Worm (Caenorhabditis elegans): ENCODE data around the gene dylt-3.

The dylt-3 gene

DNA sequence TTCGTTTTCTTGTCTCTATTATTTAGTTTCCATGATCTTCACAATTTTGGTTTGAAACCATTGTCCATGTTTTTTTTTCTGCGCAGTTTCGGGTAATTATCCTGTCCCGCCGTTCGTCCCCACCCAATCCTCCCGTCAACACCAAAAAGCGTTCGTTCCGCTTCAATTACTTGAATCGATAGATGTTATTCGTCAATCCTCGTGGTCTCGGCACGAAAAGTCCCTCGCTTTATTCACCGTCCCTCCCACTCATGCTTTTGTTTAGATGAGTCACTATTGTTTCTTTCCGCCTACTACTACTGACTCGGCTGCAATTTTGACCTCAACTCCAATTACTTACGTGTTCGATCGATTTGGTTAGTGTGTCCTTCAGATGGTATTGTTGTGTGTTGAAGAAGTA is 41.9 kb downstream of the dylt-3 start:
- TF ChIP-seq aptf-3 (GFP tag; IDR thresholded peaks at IDR 0.05) (peak; percentile 33; the same call in 1 of the 2 replicates), chd-7 (tag; optimal IDR thresholded peaks at IDR 0.05) (no peak)

- no peak for TF ChIP-seq lin-26 (GFP tag; IDR thresholded peaks at IDR 0.05)
- TF ChIP-seq aptf-3 (GFP tag; IDR thresholded peaks at IDR 0.05) = no peak
- TF ChIP-seq lin-40 (tag; optimal IDR thresholded peaks at IDR 0.05) = no peak
- no peak for TF ChIP-seq Y53G8AR.9 (GFP tag; conservative IDR thresholded peaks at IDR 0.05)
- TF ChIP-seq ZK185.1 (tag; optimal IDR thresholded peaks at IDR 0.05; ENCODE audit: poor library complexity, severe bottlenecking) = no peak
- TF ChIP-seq F37B4.10 (GFP tag; IDR thresholded peaks at IDR 0.05) = no peak
- TF ChIP-seq snpc-4 (GFP tag; optimal IDR thresholded peaks at IDR 0.05) = no peak
- TF ChIP-seq snpc-4 (tag; optimal IDR thresholded peaks at IDR 0.05) = no peak
Observed at ce11 chrII:8223945-8224344, 42.4 kb downstream of the dylt-3 start.

ce11 chrII:8224623-8225022 is 43.1 kb downstream of the dylt-3 start:
- TF ChIP-seq madf-10 (tag; optimal IDR thresholded peaks at IDR 0.05) = no peak
- TF ChIP-seq hmg-1.2 (GFP tag; IDR thresholded peaks at IDR 0.05) = 0 out of 2 replicates have a peak, but pooled peaks have one; percentile 8

DNA sequence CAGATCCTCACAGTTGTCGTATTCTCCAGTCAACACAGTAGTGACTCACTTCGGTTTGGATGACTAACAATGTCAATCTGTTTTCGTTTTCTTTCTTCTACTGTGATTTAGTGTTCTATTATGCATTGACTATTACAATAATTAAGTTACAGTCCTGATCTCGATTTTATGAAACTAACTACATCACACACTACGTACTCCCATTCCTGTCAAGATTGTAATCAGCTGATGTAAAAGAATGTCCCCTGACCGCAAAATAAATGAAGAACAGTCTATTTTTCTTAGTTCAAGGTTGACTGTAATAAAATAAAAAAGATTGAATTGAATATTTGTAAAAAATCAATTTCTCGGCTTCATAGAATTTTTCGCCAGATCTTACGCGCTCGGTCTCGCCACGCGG is 43.8 kb downstream of the dylt-3 start:
- TF ChIP-seq B0019.2 (GFP tag; conservative IDR thresholded peaks at IDR 0.05) = no peak
- TF ChIP-seq cebp-1 (GFP tag; IDR thresholded peaks at IDR 0.05) = no peak
- TF ChIP-seq cebp-1 (tag; optimal IDR thresholded peaks at IDR 0.05) = peak; percentile 54

DNA sequence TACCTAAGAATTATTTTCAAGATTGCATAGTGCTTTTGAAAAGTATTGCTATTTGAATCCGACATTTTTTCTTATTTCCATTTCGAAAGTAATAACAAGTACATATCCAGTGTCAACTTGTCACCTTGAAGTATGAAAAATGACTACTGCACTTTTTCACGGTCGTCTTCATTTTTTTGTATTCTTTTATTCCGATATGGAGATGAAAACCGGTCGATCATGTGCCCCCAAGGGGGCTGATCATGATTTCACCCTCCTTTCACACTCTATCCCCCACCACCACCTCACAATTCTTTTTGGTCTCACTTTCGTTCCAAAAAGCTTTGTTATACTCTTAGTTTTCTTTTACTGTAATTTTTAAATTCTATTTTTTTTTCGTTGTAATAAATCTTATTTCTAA is 44.4 kb downstream of the dylt-3 start:
- TF ChIP-seq T26A5.8 (tag; optimal IDR thresholded peaks at IDR 0.05) (no peak), Y67H2A.10 (GFP tag; conservative IDR thresholded peaks at IDR 0.05) (no peak), T07F8.4 (tag; optimal IDR thresholded peaks at IDR 0.05) (no peak), D2030.7 (GFP tag; IDR thresholded peaks at IDR 0.05) (no peak), aptf-3 (GFP tag; IDR thresholded peaks at IDR 0.05) (no peak), let-526 (GFP tag; IDR thresholded peaks at IDR 0.05) (no peak), ztf-18 (tag; optimal IDR thresholded peaks at IDR 0.05) (no peak), aptf-2 (GFP tag; conservative IDR thresholded peaks at IDR 0.05) (no peak), dpff-1 (tag; optimal IDR thresholded peaks at IDR 0.05) (no peak), madf-10 (tag; optimal IDR thresholded peaks at IDR 0.05) (no peak), unc-130 (GFP tag; optimal IDR thresholded peaks at IDR 0.05) (no peak)

- TF ChIP-seq mcd-1 (GFP tag; IDR thresholded peaks at IDR 0.05) = no peak
- TF ChIP-seq repo-1 (tag; optimal IDR thresholded peaks at IDR 0.05) = no peak
- TF ChIP-seq unc-62 (GFP tag; optimal IDR thresholded peaks at IDR 0.05) = no peak
- no peak for TF ChIP-seq snpc-1.3 (tag; optimal IDR thresholded peaks at IDR 0.05; ENCODE audit: insufficient read depth)
- no peak for TF ChIP-seq aptf-2 (GFP tag; conservative IDR thresholded peaks at IDR 0.05)
- no peak for TF ChIP-seq Y67H2A.10 (GFP tag; conservative IDR thresholded peaks at IDR 0.05)
- TF ChIP-seq F52B5.7 (tag; optimal IDR thresholded peaks at IDR 0.05) = no peak
- no peak for TF ChIP-seq ccch-3 (GFP tag; optimal IDR thresholded peaks at IDR 0.05)
- TF ChIP-seq Y95B8A.8 (GFP tag; IDR thresholded peaks at IDR 0.05) = no peak
- TF ChIP-seq hmg-1.2 (GFP tag; IDR thresholded peaks at IDR 0.05) = peak; percentile 49; the same call in 1 of the 2 replicates
- TF ChIP-seq madf-10 (tag; optimal IDR thresholded peaks at IDR 0.05) = no peak
- no peak for TF ChIP-seq pbrm-1 (GFP tag; IDR thresholded peaks at IDR 0.05)
- TF ChIP-seq let-526 (GFP tag; IDR thresholded peaks at IDR 0.05) = no peak
- TF ChIP-seq Y53F4B.3 (GFP tag; IDR thresholded peaks at IDR 0.05) = no peak
- 0 out of 2 replicates have a peak, but pooled peaks have one; percentile 16 for TF ChIP-seq Y79H2A.3 (GFP tag; conservative IDR thresholded peaks at IDR 0.05)
- TF ChIP-seq nhr-80 (tag; optimal IDR thresholded peaks at IDR 0.05) = peak; percentile 44
- TF ChIP-seq bed-1 (GFP tag; IDR thresholded peaks at IDR 0.05) = no peak
- peak; percentile 14; the same call in 1 of the 2 replicates for TF ChIP-seq ekl-4 (GFP tag; IDR thresholded peaks at IDR 0.05)
- TF ChIP-seq zim-3 (tag; optimal IDR thresholded peaks at IDR 0.05) = no peak
- no peak for TF ChIP-seq ceh-100 (GFP tag; IDR thresholded peaks at IDR 0.05)
- TF ChIP-seq lin-54 (GFP tag; optimal IDR thresholded peaks at IDR 0.05) = peak; percentile 13
Observed at ce11 chrII:8226475-8226874, 44.9 kb downstream of the dylt-3 start.

Measured in whole organism, young adult.